Worm (Caenorhabditis elegans) whole organism, late embryonic: ENCODE data around the gene srz-20.

Experiments
- C38D4.7 ChIP-seq: fragments of 200-800 bp; sonication (Bioruptor generic); optimal IDR thresholded peaks from 2 replicates; lab custom pipeline; 2018; ENCODE audit warnings: mild to moderate bottlenecking, missing genetic modification characterization, moderate library complexity, missing compliant biosample characterization
- ceh-31 ChIP-seq: sonication (generic microtip); optimal IDR thresholded peaks from 2 replicates; lab custom pipeline; 2016; ENCODE audit warnings: missing genetic modification characterization, missing compliant biosample characterization
- ceh-6 ChIP-seq: fragments of 200-800 bp; sonication (Bioruptor generic); optimal IDR thresholded peaks from 2 replicates; lab custom pipeline; 2018; ENCODE audit warnings: mild to moderate bottlenecking, missing genetic modification characterization, missing compliant biosample characterization
- elt-2 ChIP-seq: sonication (generic microtip); optimal IDR thresholded peaks from 2 replicates; lab custom pipeline; 2016; ENCODE audit warnings: missing genetic modification reagents, missing genetic modification characterization, missing compliant biosample characterization
- fkh-10 ChIP-seq: fragments of 150-350 bp; optimal IDR thresholded peaks from 2 replicates; lab custom pipeline; 2014; ENCODE audit warnings: missing biosample characterization, missing genetic modification reagents, missing genetic modification characterization
- pag-3 ChIP-seq: sonication (generic microtip); optimal IDR thresholded peaks from 2 replicates; lab custom pipeline; 2016; ENCODE audit warnings: missing compliant biosample characterization, missing genetic modification characterization, borderline replicate concordance
- pha-4 ChIP-seq: fragments of 150-350 bp; optimal IDR thresholded peaks from 2 replicates; lab custom pipeline; 2018; ENCODE audit warnings: missing biosample characterization, missing genetic modification reagents, missing genetic modification characterization
- pqm-1 ChIP-seq: sonication (generic microtip); optimal IDR thresholded peaks from 2 replicates; lab custom pipeline; 2016; ENCODE audit warnings: missing genetic modification characterization, missing compliant biosample characterization

- TF ChIP-seq elt-2 (tag; lab: Kevin White, UChicago) (no peak), C38D4.7 (GFP tag; lab: Kevin White, UChicago) (no peak), pqm-1 (tag; lab: Kevin White, UChicago) (no peak), ceh-6 (GFP tag; lab: Kevin White, UChicago) (no peak), pag-3 (tag; lab: Kevin White, UChicago) (no peak), ceh-31 (tag; lab: Kevin White, UChicago) (no peak), fkh-10 (GFP tag; lab: Kevin White, UChicago) (no peak), pha-4 (no peak)
Measured at ce11 chrIV:3917405-3917804, 2.0 kb downstream of the srz-20 start, which contains the start of gene F56D6.14.
